Worm (Caenorhabditis elegans): ENCODE data around the gene C25H3.14.

The C25H3.14 gene

ce11 chrII:5688959-5689358 lies 5.9 kb upstream of the C25H3.14 start, which contains the start of gene C25H3.11 (continued):
- TF ChIP-seq snpc-4 (GFP tag; optimal IDR thresholded peaks at IDR 0.05), result no peak
- peak in 3 of 4 experiments; percentile 10 to 46 (median 33) for TF ChIP-seq snpc-4 (tag; optimal IDR thresholded peaks at IDR 0.05)
- TF ChIP-seq F57A8.1 (GFP tag; optimal IDR thresholded peaks at IDR 0.05), result no peak
- TF ChIP-seq T07F8.4 (tag; optimal IDR thresholded peaks at IDR 0.05), result no peak
- no peak for TF ChIP-seq ceh-79 (tag; optimal IDR thresholded peaks at IDR 0.05)
- TF ChIP-seq B0035.1 (tag; optimal IDR thresholded peaks at IDR 0.05), result no peak
- peak; percentile 41 for TF ChIP-seq tbp1 (GFP tag; optimal IDR thresholded peaks at IDR 0.05)
- peak; percentile 17 for TF ChIP-seq athp-1 (tag; optimal IDR thresholded peaks at IDR 0.05)
- TF ChIP-seq lag-1 (GFP tag; IDR thresholded peaks at IDR 0.05), result no peak
- 0 out of 2 replicates have a peak, but pooled peaks have one; percentile 19 for TF ChIP-seq hmg-1.2 (GFP tag; IDR thresholded peaks at IDR 0.05)
- TF ChIP-seq nhr-120 (GFP tag; IDR thresholded peaks at IDR 0.05), result no peak
- TF ChIP-seq F57C9.4 (tag; optimal IDR thresholded peaks at IDR 0.05), result no peak
- TF ChIP-seq ztf-25 (GFP tag; IDR thresholded peaks at IDR 0.05), result no peak
- TF ChIP-seq hrde-1 (tag; optimal IDR thresholded peaks at IDR 0.05; ENCODE audit: borderline replicate concordance), result no peak
- no peak for TF ChIP-seq snpc-3.4 (tag; optimal IDR thresholded peaks at IDR 0.05)
- TF ChIP-seq lsl-1 (GFP tag; optimal IDR thresholded peaks at IDR 0.05), result no peak
- no peak for TF ChIP-seq nfya-2 (GFP tag; IDR thresholded peaks at IDR 0.05)
- TF ChIP-seq Y95B8A.8 (GFP tag; IDR thresholded peaks at IDR 0.05), result no peak
- TF ChIP-seq aptf-2 (GFP tag; conservative IDR thresholded peaks at IDR 0.05), result 0 out of 2 replicates have a peak, but pooled peaks have one; percentile 28
- TF ChIP-seq lin-40 (tag; optimal IDR thresholded peaks at IDR 0.05), result peak; percentile 6
- TF ChIP-seq unc-62 (GFP tag; optimal IDR thresholded peaks at IDR 0.05), result no peak
- no peak; the same call in 1 of the 2 replicates for TF ChIP-seq cebp-1 (GFP tag; IDR thresholded peaks at IDR 0.05)
- TF ChIP-seq cebp-1 (tag; optimal IDR thresholded peaks at IDR 0.05), result peak; percentile 63
- TF ChIP-seq ccch-3 (GFP tag; optimal IDR thresholded peaks at IDR 0.05), result no peak
- TF ChIP-seq F33H1.4 (GFP tag; IDR thresholded peaks at IDR 0.05), result no peak
- no peak for TF ChIP-seq ztf-22 (GFP tag; optimal IDR thresholded peaks at IDR 0.05)
- TF ChIP-seq F52B5.7 (tag; optimal IDR thresholded peaks at IDR 0.05), result no peak
- no peak for TF ChIP-seq ceh-40 (GFP tag; IDR thresholded peaks at IDR 0.05)
- no peak for TF ChIP-seq madf-3 (GFP tag; IDR thresholded peaks at IDR 0.05)
- TF ChIP-seq C06A6.2 (GFP tag; conservative IDR thresholded peaks at IDR 0.05), result no peak
- no peak for TF ChIP-seq sptf-2 (GFP tag; optimal IDR thresholded peaks at IDR 0.05)
- no peak for TF ChIP-seq bed-2 (GFP tag; IDR thresholded peaks at IDR 0.05)
- no peak for TF ChIP-seq F10E7.11 (tag; optimal IDR thresholded peaks at IDR 0.05)
- TF ChIP-seq hlh-12 (tag; optimal IDR thresholded peaks at IDR 0.05), result no peak
- 0 out of 2 replicates have a peak, but pooled peaks have one; percentile 21 for TF ChIP-seq D2030.7 (GFP tag; IDR thresholded peaks at IDR 0.05)
- TF ChIP-seq him-1 (tag; optimal IDR thresholded peaks at IDR 0.05), result no peak
- no peak for TF ChIP-seq die-1 (tag; optimal IDR thresholded peaks at IDR 0.05)
- TF ChIP-seq B0336.3 (GFP tag; IDR thresholded peaks at IDR 0.05), result peak; percentile 31
- TF ChIP-seq nhr-80 (tag; optimal IDR thresholded peaks at IDR 0.05), result peak; percentile 61
- TF ChIP-seq egrh-3 (GFP tag; IDR thresholded peaks at IDR 0.05), result no peak
- no peak for TF ChIP-seq F49E8.2 (tag; optimal IDR thresholded peaks at IDR 0.05; ENCODE audit: insufficient read depth)
- TF ChIP-seq hlh-26 (GFP tag; conservative IDR thresholded peaks at IDR 0.05), result no peak
- TF ChIP-seq Y56A3A.18 (GFP tag; IDR thresholded peaks at IDR 0.05), result 0 out of 2 replicates have a peak, but pooled peaks have one; percentile 53
- no peak for TF ChIP-seq let-526 (GFP tag; IDR thresholded peaks at IDR 0.05)
- no peak for TF ChIP-seq ceh-58 (GFP tag; IDR thresholded peaks at IDR 0.05)
- no peak for TF ChIP-seq madf-8 (GFP tag; conservative IDR thresholded peaks at IDR 0.05)
- TF ChIP-seq unc-130 (GFP tag; optimal IDR thresholded peaks at IDR 0.05), result no peak
